Fruit fly (Drosophila melanogaster): ENCODE results near the gene Ude.

Ude gene

dm6 chr3R:24749055-24749992, 50.1 kb downstream of the Ude start, which contains the start of gene tld:
Gene tld (plus strand): TSS chr3R:24749731.
- TF ChIP-seq ttk (optimal IDR thresholded peaks at IDR 0.05) = no peak
- no peak for TF ChIP-seq Sin3A (optimal IDR thresholded peaks at IDR 0.05)
- TF ChIP-seq insv (optimal IDR thresholded peaks at IDR 0.05) = no peak
- no peak for TF ChIP-seq Myc (optimal IDR thresholded peaks at IDR 0.05)
- no peak for TF ChIP-seq h (optimal IDR thresholded peaks at IDR 0.05)
